Worm (Caenorhabditis elegans) whole organism, young adult: ENCODE results near the gene C13B4.1.

Source experiments
- C17E4.6 ChIP-seq: fragments of 200-800 bp; sonication (Bioruptor generic); IDR thresholded peaks from 2 replicates; pipeline ENCODE4 v1.3.6; 2022; ENCODE audit warnings: missing genetic modification reagents, missing genetic modification characterization, missing compliant biosample characterization
- F10E7.11 ChIP-seq: sonication (generic microtip); optimal IDR thresholded peaks from 2 replicates; lab custom pipeline; 2017; ENCODE audit warnings: mild to moderate bottlenecking, missing genetic modification characterization, moderate library complexity, missing compliant biosample characterization
- F52B5.7 ChIP-seq: sonication (generic microtip); optimal IDR thresholded peaks from 2 replicates; lab custom pipeline; 2016; ENCODE audit warnings: mild to moderate bottlenecking, missing genetic modification characterization, missing compliant biosample characterization
- F55B11.4 ChIP-seq: sonication (generic microtip); optimal IDR thresholded peaks from 2 replicates; lab custom pipeline; 2016; ENCODE audit warnings: missing compliant biosample characterization, missing genetic modification characterization, borderline replicate concordance; ENCODE audit not compliant: insufficient read depth
- F57A8.1 ChIP-seq: fragments of 200-800 bp; sonication (Bioruptor generic); optimal IDR thresholded peaks from 2 replicates; lab custom pipeline; 2018; ENCODE audit warnings: mild to moderate bottlenecking, missing genetic modification characterization, moderate library complexity, missing compliant biosample characterization
- Y53F4B.3 ChIP-seq: fragments of 200-800 bp; sonication (Bioruptor generic); IDR thresholded peaks from 2 replicates; pipeline ENCODE4 v1.3.6; 2022; ENCODE audit warnings: missing genetic modification reagents, missing genetic modification characterization, missing compliant biosample characterization
- aptf-2 ChIP-seq: fragments of 200-800 bp; sonication (Bioruptor generic); conservative IDR thresholded peaks from 2 replicates; pipeline ENCODE4 v1.3.6; 2022; ENCODE audit warnings: missing genetic modification reagents, missing genetic modification characterization, missing compliant biosample characterization
- athp-1 ChIP-seq: sonication (generic microtip); optimal IDR thresholded peaks from 2 replicates; lab custom pipeline; 2017; ENCODE audit warnings: mild to moderate bottlenecking, missing genetic modification characterization, missing compliant biosample characterization
- attf-3 ChIP-seq: fragments of 200-800 bp; sonication (Bioruptor generic); conservative IDR thresholded peaks from 2 replicates; pipeline ENCODE4 v1.3.6; 2022; ENCODE audit warnings: missing genetic modification reagents, missing genetic modification characterization, missing compliant biosample characterization
- ccch-3 ChIP-seq: fragments of 200-800 bp; sonication (Bioruptor generic); optimal IDR thresholded peaks from 2 replicates; lab custom pipeline; 2018; ENCODE audit warnings: mild to moderate bottlenecking, missing genetic modification characterization, missing compliant biosample characterization
- cebp-1 ChIP-seq, 2 experiments: fragments of 200-800 bp in 1 of 2; sonication (Bioruptor generic) in 1 of 2; sonication (generic microtip) in 1 of 2; IDR thresholded peaks in 1 of 2; optimal IDR thresholded peaks in 1 of 2; 2 replicates each; pipeline versions ENCODE4 v1.3.6 to Lab custom; 2017 to 2022; ENCODE audit warnings: missing compliant biosample characterization in 2 of 2, missing genetic modification characterization in 2 of 2, mild to moderate bottlenecking in 1 of 2, missing genetic modification reagents in 1 of 2, moderate library complexity in 1 of 2
- cebp-2 ChIP-seq: fragments of 200-800 bp; sonication (Bioruptor generic); IDR thresholded peaks from 2 replicates; pipeline ENCODE4 v1.3.6; 2022; ENCODE audit warnings: missing genetic modification characterization, missing compliant biosample characterization
- ceh-40 ChIP-seq: fragments of 200-800 bp; sonication (Bioruptor generic); IDR thresholded peaks from 2 replicates; pipeline ENCODE4 v1.3.6; 2022; ENCODE audit warnings: missing genetic modification characterization, missing compliant biosample characterization
- ceh-58 ChIP-seq: fragments of 200-800 bp; sonication (Bioruptor generic); IDR thresholded peaks from 2 replicates; pipeline ENCODE4 v1.3.6; 2022; ENCODE audit warnings: missing genetic modification characterization, missing compliant biosample characterization
- die-1 ChIP-seq: sonication (generic microtip); optimal IDR thresholded peaks from 2 replicates; lab custom pipeline; 2016; ENCODE audit warnings: missing genotype, mild to moderate bottlenecking, missing genetic modification characterization, missing compliant biosample characterization
- dox-1 ChIP-seq: fragments of 200-800 bp; sonication (Bioruptor generic); IDR thresholded peaks from 2 replicates; pipeline ENCODE4 v1.3.6; 2022; ENCODE audit warnings: missing genetic modification reagents, missing genetic modification characterization, missing compliant biosample characterization
- egl-18 ChIP-seq: fragments of 200-800 bp; sonication (Bioruptor generic); IDR thresholded peaks from 2 replicates; pipeline ENCODE4 v1.3.6; 2022; ENCODE audit warnings: missing genetic modification reagents, missing genetic modification characterization, missing compliant biosample characterization
- egl-44 ChIP-seq: fragments of 200-800 bp; sonication (Bioruptor generic); IDR thresholded peaks from 2 replicates; pipeline ENCODE4 v1.3.6; 2022; ENCODE audit warnings: missing genetic modification reagents, missing genetic modification characterization, missing compliant biosample characterization
- fkh-3 ChIP-seq: sonication (generic microtip); optimal IDR thresholded peaks from 2 replicates; lab custom pipeline; 2016; ENCODE audit warnings: mild to moderate bottlenecking, missing genetic modification characterization, missing compliant biosample characterization
- gei-17 ChIP-seq: fragments of 200-800 bp; sonication (Bioruptor generic); optimal IDR thresholded peaks from 2 replicates; lab custom pipeline; 2018; ENCODE audit warnings: mild to moderate bottlenecking, missing genetic modification characterization, missing compliant biosample characterization
- him-1 ChIP-seq: sonication (generic microtip); optimal IDR thresholded peaks from 2 replicates; lab custom pipeline; 2016; ENCODE audit warnings: missing genotype, missing genetic modification reagents, missing genetic modification characterization, missing compliant biosample characterization
- hlh-12 ChIP-seq: sonication (generic microtip); optimal IDR thresholded peaks from 2 replicates; lab custom pipeline; 2016; ENCODE audit warnings: missing genetic modification characterization, missing compliant biosample characterization
- hlh-26 ChIP-seq: fragments of 200-800 bp; sonication (Bioruptor generic); conservative IDR thresholded peaks from 2 replicates; pipeline ENCODE4 v1.3.6; 2022; ENCODE audit warnings: missing genetic modification reagents, missing genetic modification characterization, missing compliant biosample characterization
- hmg-20 ChIP-seq: fragments of 200-800 bp; sonication (Bioruptor generic); IDR thresholded peaks from 2 replicates; pipeline ENCODE4 v1.3.6; 2022; ENCODE audit warnings: missing genetic modification reagents, missing genetic modification characterization, missing compliant biosample characterization
- hsf-1 ChIP-seq: fragments of 200-800 bp; sonication (Bioruptor generic); IDR thresholded peaks from 2 replicates; pipeline ENCODE4 v1.3.6; 2022; ENCODE audit warnings: missing genetic modification reagents, missing genetic modification characterization, missing compliant biosample characterization
- lag-1 ChIP-seq: fragments of 200-800 bp; sonication (Bioruptor generic); IDR thresholded peaks from 2 replicates; pipeline ENCODE4 v1.3.6; 2022; ENCODE audit warnings: missing genetic modification reagents, missing genetic modification characterization, missing compliant biosample characterization
- let-526 ChIP-seq: fragments of 200-800 bp; sonication (Bioruptor generic); IDR thresholded peaks from 2 replicates; pipeline ENCODE4 v1.3.6; 2022; ENCODE audit warnings: missing genetic modification reagents, missing genetic modification characterization, missing compliant biosample characterization
- lin-54 ChIP-seq: fragments of 200-800 bp; sonication (Bioruptor generic); optimal IDR thresholded peaks from 2 replicates; lab custom pipeline; 2018; ENCODE audit warnings: mild to moderate bottlenecking, missing genetic modification characterization, missing compliant biosample characterization
- lir-1 ChIP-seq: fragments of 200-800 bp; sonication (Bioruptor generic); conservative IDR thresholded peaks from 2 replicates; pipeline ENCODE4 v1.3.6; 2022; ENCODE audit warnings: missing genetic modification reagents, missing genetic modification characterization, missing compliant biosample characterization
- madf-3 ChIP-seq: fragments of 200-800 bp; sonication (Bioruptor generic); IDR thresholded peaks from 2 replicates; pipeline ENCODE4 v1.3.6; 2022; ENCODE audit warnings: missing genetic modification reagents, missing genetic modification characterization, missing compliant biosample characterization
- mes-4 ChIP-seq: sonication (generic microtip); optimal IDR thresholded peaks from 2 replicates; lab custom pipeline; 2016; ENCODE audit warnings: missing genotype, missing genetic modification characterization, missing compliant biosample characterization
- mxl-1 ChIP-seq: sonication (generic microtip); optimal IDR thresholded peaks from 2 replicates; lab custom pipeline; 2016; ENCODE audit warnings: missing genetic modification characterization, missing compliant biosample characterization
- nfya-2 ChIP-seq: fragments of 200-800 bp; sonication (Bioruptor generic); IDR thresholded peaks from 2 replicates; pipeline ENCODE4 v1.3.6; 2022; ENCODE audit warnings: missing genetic modification reagents, missing genetic modification characterization, missing compliant biosample characterization
- nhr-179 ChIP-seq: sonication (generic microtip); optimal IDR thresholded peaks from 2 replicates; lab custom pipeline; 2016; ENCODE audit warnings: mild to moderate bottlenecking, missing genetic modification characterization, missing compliant biosample characterization
- nhr-80 ChIP-seq: sonication (generic microtip); optimal IDR thresholded peaks from 2 replicates; lab custom pipeline; 2016; ENCODE audit warnings: missing genetic modification characterization, missing compliant biosample characterization
- rcor-1 ChIP-seq: fragments of 200-800 bp; sonication (Bioruptor generic); IDR thresholded peaks from 2 replicates; pipeline ENCODE4 v1.3.6; 2022; ENCODE audit warnings: missing genetic modification reagents, missing genetic modification characterization, missing compliant biosample characterization
- sea-2 ChIP-seq: fragments of 200-800 bp; sonication (Bioruptor generic); IDR thresholded peaks from 2 replicates; pipeline ENCODE4 v1.3.6; 2022; ENCODE audit warnings: missing genetic modification characterization, missing compliant biosample characterization
- snpc-3.4 ChIP-seq: sonication (generic microtip); optimal IDR thresholded peaks from 2 replicates; lab custom pipeline; 2017; ENCODE audit warnings: missing genetic modification characterization, mild to moderate bottlenecking, missing compliant biosample characterization, antibody characterized with exemption, moderate library complexity, missing genotype, missing genetic modification reagents
- snpc-4 ChIP-seq, 5 experiments: fragments of 150-350 bp in 1 of 5; sonication (generic microtip) in 4 of 5; optimal IDR thresholded peaks; 2 replicates each; lab custom pipeline; 2014 to 2018; ENCODE audit warnings: missing genetic modification characterization in 5 of 5, missing biosample characterization in 3 of 5, antibody characterized with exemption in 2 of 5, mild to moderate bottlenecking in 2 of 5, missing compliant biosample characterization in 2 of 5, missing genotype in 2 of 5, moderate library complexity in 2 of 5, missing genetic modification reagents in 1 of 5
- sptf-2 ChIP-seq: fragments of 200-800 bp; sonication (Bioruptor generic); optimal IDR thresholded peaks from 2 replicates; lab custom pipeline; 2018; ENCODE audit warnings: mild to moderate bottlenecking, missing genetic modification characterization, missing compliant biosample characterization
- tbp1 ChIP-seq: fragments of 200-800 bp; sonication (Bioruptor generic); optimal IDR thresholded peaks from 2 replicates; lab custom pipeline; 2018; ENCODE audit warnings: mild to moderate bottlenecking, missing genetic modification characterization, missing compliant biosample characterization
- unc-62 ChIP-seq: fragments of 150-350 bp; optimal IDR thresholded peaks from 2 replicates; lab custom pipeline; 2014; ENCODE audit warnings: missing biosample characterization, missing genetic modification reagents, missing genetic modification characterization
- ztf-22 ChIP-seq: fragments of 200-800 bp; sonication (Bioruptor generic); optimal IDR thresholded peaks from 2 replicates; lab custom pipeline; 2018; ENCODE audit warnings: mild to moderate bottlenecking, missing genetic modification characterization, moderate library complexity, missing compliant biosample characterization
- ztf-25 ChIP-seq: fragments of 200-800 bp; sonication (Bioruptor generic); IDR thresholded peaks from 2 replicates; pipeline ENCODE4 v1.3.6; 2022; ENCODE audit warnings: missing genetic modification reagents, missing genetic modification characterization, missing compliant biosample characterization

The C13B4.1 gene

DNA sequence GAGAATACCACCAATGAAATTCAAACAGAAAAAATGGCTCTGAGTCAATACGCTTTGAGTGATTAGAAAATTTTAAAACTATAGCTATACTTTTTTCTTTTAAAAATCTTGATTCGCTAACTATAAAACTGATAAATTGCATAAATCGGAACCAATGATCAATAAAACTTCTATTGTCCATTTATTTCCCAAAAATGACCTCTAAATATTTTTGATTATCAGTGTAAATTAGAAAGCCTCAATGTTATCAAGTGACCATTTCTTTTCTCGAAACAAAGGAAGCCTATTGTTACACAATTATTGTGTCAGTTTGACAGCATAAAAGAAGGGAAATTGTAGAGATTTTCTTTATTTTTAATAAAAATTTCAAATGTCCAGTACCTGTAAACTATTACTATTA, 20.7 kb upstream of the C13B4.1 start, which contains the start of gene K10H10.4:
TSS of gene K10H10.4 (plus strand) at position 301 of the 400 bp plus-strand sequence.
- TF ChIP-seq him-1 (no peak), egl-18 (no peak), lir-1 (GFP tag; lab: Robert Waterston, UW) (no peak), unc-62 (no peak), Y53F4B.3 (GFP tag; lab: Robert Waterston, UW) (no peak), egl-44 (GFP tag; lab: Robert Waterston, UW) (no peak), snpc-3.4 (tag; lab: Kevin White, UChicago) (no peak), C17E4.6 (no peak), ccch-3 (no peak)

DNA sequence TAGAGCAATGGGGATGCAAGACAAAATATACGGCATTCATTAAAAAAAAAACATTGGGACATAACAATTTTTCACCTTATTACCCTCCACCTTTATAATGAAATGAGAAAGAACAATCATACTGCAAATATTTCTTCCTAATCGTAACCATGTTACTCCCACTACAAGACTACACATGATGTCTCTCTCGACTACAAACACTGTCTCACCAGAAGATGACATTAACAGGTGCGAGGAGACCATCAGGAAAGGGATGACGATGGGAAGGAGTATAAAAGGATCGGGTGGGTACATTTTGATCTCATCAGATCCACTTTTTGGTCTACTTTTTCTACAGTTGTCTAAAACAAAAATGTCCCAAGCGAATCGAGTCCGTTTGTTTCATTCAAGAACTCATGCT, 18.4 kb upstream of the C13B4.1 start, which contains the start of gene dhs-8:
TSS of gene dhs-8 (plus strand) at position 179 of the 400 bp plus-strand sequence.
- TF ChIP-seq ztf-22 (no peak), nhr-179 (no peak), cebp-2 (GFP tag; lab: Robert Waterston, UW) (no peak), nhr-80 (no peak), mxl-1 (tag; lab: Kevin White, UChicago) (no peak), tbp1 (GFP tag; lab: Kevin White, UChicago) (no peak), hlh-26 (no peak), attf-3 (GFP tag; lab: Robert Waterston, UW) (no peak), let-526 (GFP tag; lab: Robert Waterston, UW) (no peak), athp-1 (tag; lab: Kevin White, UChicago) (no peak), cebp-1 (GFP tag; IDR thresholded peaks at IDR 0.05; lab: Robert Waterston, UW) (no peak), cebp-1 (tag; optimal IDR thresholded peaks at IDR 0.05; lab: Kevin White, UChicago) (no peak), madf-3 (GFP tag; lab: Robert Waterston, UW) (no peak)

DNA sequence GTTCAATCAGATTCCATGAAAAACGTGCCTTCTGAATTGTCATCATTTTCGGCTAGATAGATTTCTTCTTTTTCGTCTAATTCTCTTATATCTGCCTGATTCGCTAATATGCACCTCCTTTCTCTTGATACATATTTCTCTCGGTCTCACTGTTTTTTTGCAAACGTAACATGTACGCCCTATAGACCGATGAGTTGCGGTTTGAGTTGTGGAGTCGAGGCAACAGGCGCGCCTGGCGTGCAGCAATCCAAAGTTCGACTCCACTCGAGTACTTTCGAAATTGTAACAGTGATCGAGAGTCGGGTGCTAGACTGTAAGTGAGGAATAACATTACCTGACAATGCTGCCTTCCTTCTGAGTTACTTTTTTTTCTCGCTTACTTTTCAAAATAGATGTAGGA, 17.4 kb upstream of the C13B4.1 start:
- TF ChIP-seq cebp-2 (GFP tag; lab: Robert Waterston, UW) (0 out of 2 replicates have a peak, but pooled peaks have one; percentile 52), sptf-2 (GFP tag; lab: Kevin White, UChicago) (peak; percentile 86), fkh-3 (tag; lab: Kevin White, UChicago) (peak; percentile 94), F55B11.4 (tag; lab: Kevin White, UChicago) (peak; percentile 48), F52B5.7 (tag; lab: Kevin White, UChicago) (peak; percentile 95), nhr-80 (peak; percentile 73), rcor-1 (GFP tag; lab: Robert Waterston, UW) (peak; percentile 87), F57A8.1 (peak; percentile 92), mes-4 (tag; lab: Kevin White, UChicago) (peak; percentile 84), sea-2 (GFP tag; lab: Robert Waterston, UW) (peak; percentile 86; the same call in 1 of the 2 replicates), F10E7.11 (peak; percentile 70), hsf-1 (GFP tag; lab: Robert Waterston, UW) (peak; percentile 71; the same call in 1 of the 2 replicates), ceh-58 (GFP tag; lab: Robert Waterston, UW) (0 out of 2 replicates have a peak, but pooled peaks have one; percentile 75), hmg-20 (GFP tag; lab: Robert Waterston, UW) (peak; percentile 78; the same call in 1 of the 2 replicates), lir-1 (GFP tag; lab: Robert Waterston, UW) (peak; percentile 67), hlh-12 (tag; lab: Kevin White, UChicago) (peak; percentile 31), aptf-2 (GFP tag; lab: Robert Waterston, UW) (peak; percentile 72; the same call in 1 of the 2 replicates), nfya-2 (no peak), die-1 (peak; percentile 96), him-1 (peak; percentile 95), hlh-26 (no peak), gei-17 (GFP tag; lab: Kevin White, UChicago) (peak; percentile 59), C17E4.6 (0 out of 2 replicates have a peak, but pooled peaks have one; percentile 69), dox-1 (GFP tag; lab: Robert Waterston, UW) (peak; percentile 94), lag-1 (no peak), ceh-40 (peak; percentile 85), snpc-4 (GFP tag; optimal IDR thresholded peaks at IDR 0.05; lab: Kevin White, UChicago) (peak; percentile 86), snpc-4 (tag; optimal IDR thresholded peaks at IDR 0.05; lab: Kevin White, UChicago) (peak; percentile 76 to 92 (median 88)), lin-54 (GFP tag; lab: Kevin White, UChicago) (peak; percentile 86), ztf-25 (GFP tag; lab: Robert Waterston, UW) (peak; percentile 93), attf-3 (GFP tag; lab: Robert Waterston, UW) (0 out of 2 replicates have a peak, but pooled peaks have one; percentile 29)
